Worm (Caenorhabditis elegans) whole organism, late embryonic: ENCODE results near the gene tbck-1.

ENCODE experiments used
- ahr-1 ChIP-seq: sonication (generic microtip); optimal IDR thresholded peaks from 2 replicates; lab custom pipeline; 2016; ENCODE audit warnings: missing genetic modification characterization, missing compliant biosample characterization
- hlh-13 ChIP-seq: fragments of 200-800 bp; sonication (Bioruptor generic); optimal IDR thresholded peaks from 2 replicates; lab custom pipeline; 2018; ENCODE audit warnings: mild to moderate bottlenecking, missing genetic modification characterization, missing compliant biosample characterization
- nfya-1 ChIP-seq: sonication (generic microtip); optimal IDR thresholded peaks from 2 replicates; lab custom pipeline; 2017; ENCODE audit warnings: missing genetic modification characterization, mild to moderate bottlenecking, missing compliant biosample characterization, antibody characterized with exemption, moderate library complexity
- pha-4 ChIP-seq: fragments of 150-350 bp; optimal IDR thresholded peaks from 2 replicates; lab custom pipeline; 2018; ENCODE audit warnings: missing biosample characterization, missing genetic modification reagents, missing genetic modification characterization

DNA sequence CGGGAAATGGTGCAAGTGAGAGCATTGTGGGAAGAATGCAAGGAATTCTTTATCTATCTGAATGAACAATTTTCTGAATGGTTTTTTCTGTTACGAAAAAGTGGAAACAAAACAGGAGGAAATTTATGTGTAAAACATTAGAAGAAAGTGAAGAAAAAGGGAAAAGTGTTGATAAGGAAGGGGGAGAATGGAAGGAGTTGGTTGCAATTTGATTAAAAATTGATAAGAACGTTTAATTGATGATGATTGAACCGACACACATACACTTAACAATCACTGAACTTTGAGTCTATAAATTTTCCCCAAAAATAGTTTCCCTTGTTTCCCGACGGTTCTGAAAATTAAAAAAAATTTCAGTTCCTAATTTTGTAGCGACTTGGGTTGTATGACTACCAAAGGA lies 25.4 kb upstream of the tbck-1 start:
- TF ChIP-seq ahr-1: no peak
- TF ChIP-seq hlh-13 (GFP tag; lab: Kevin White, UChicago): no peak
- no peak for TF ChIP-seq pha-4 (tag; lab: Kevin White, UChicago)
- no peak for TF ChIP-seq nfya-1 (tag; lab: Kevin White, UChicago)
